Fruit fly (Drosophila melanogaster): ENCODE data around the gene Drsl5.

dm6 chr3L:3276930-3277329 lies 39.7 kb upstream of the Drsl5 start:
- TF ChIP-seq ttk (optimal IDR thresholded peaks at IDR 0.05) (no peak), Sin3A (optimal IDR thresholded peaks at IDR 0.05) (no peak), h (optimal IDR thresholded peaks at IDR 0.05) (no peak), insv (optimal IDR thresholded peaks at IDR 0.05) (no peak), Myc (optimal IDR thresholded peaks at IDR 0.05) (no peak)
